Worm (Caenorhabditis elegans) whole organism, late embryonic: ENCODE results near the gene F42E11.3.
A peak's percentile ranks its signal among the peaks of the same experiment; 100 is the strongest.

Experiments
- C38D4.7 ChIP-seq: fragments of 200-800 bp; sonication (Bioruptor generic); optimal IDR thresholded peaks from 2 replicates; lab custom pipeline; 2018; ENCODE audit warnings: mild to moderate bottlenecking, missing genetic modification characterization, moderate library complexity, missing compliant biosample characterization
- F13H6.1 ChIP-seq: sonication (generic microtip); optimal IDR thresholded peaks from 2 replicates; lab custom pipeline; 2016; ENCODE audit warnings: missing genetic modification characterization, missing compliant biosample characterization
- Y22D7AL.16 ChIP-seq: sonication (generic microtip); optimal IDR thresholded peaks from 2 replicates; lab custom pipeline; 2016; ENCODE audit warnings: missing genetic modification characterization, missing compliant biosample characterization
- ceh-14 ChIP-seq: sonication (generic microtip); optimal IDR thresholded peaks from 2 replicates; lab custom pipeline; 2016; ENCODE audit warnings: missing genotype, missing genetic modification characterization, missing compliant biosample characterization
- ceh-2 ChIP-seq: sonication (generic microtip); optimal IDR thresholded peaks from 2 replicates; lab custom pipeline; 2016; ENCODE audit warnings: missing genotype, missing genetic modification characterization, missing compliant biosample characterization
- ceh-22 ChIP-seq: sonication (generic microtip); optimal IDR thresholded peaks from 2 replicates; lab custom pipeline; 2017; ENCODE audit warnings: missing biosample characterization, missing genetic modification characterization
- ceh-24 ChIP-seq: sonication (generic microtip); optimal IDR thresholded peaks from 2 replicates; lab custom pipeline; 2016; ENCODE audit warnings: mild to moderate bottlenecking, missing genetic modification characterization, missing compliant biosample characterization
- ceh-34 ChIP-seq: sonication (generic microtip); optimal IDR thresholded peaks from 2 replicates; lab custom pipeline; 2016; ENCODE audit warnings: mild to moderate bottlenecking, missing genetic modification characterization, missing compliant biosample characterization
- ceh-48 ChIP-seq: sonication (generic microtip); optimal IDR thresholded peaks from 2 replicates; lab custom pipeline; 2016; ENCODE audit warnings: missing genetic modification characterization, inconsistent platforms, missing compliant biosample characterization
- ceh-6 ChIP-seq: fragments of 200-800 bp; sonication (Bioruptor generic); optimal IDR thresholded peaks from 2 replicates; lab custom pipeline; 2018; ENCODE audit warnings: mild to moderate bottlenecking, missing genetic modification characterization, missing compliant biosample characterization
- dmd-4 ChIP-seq: sonication (generic microtip); optimal IDR thresholded peaks from 2 replicates; lab custom pipeline; 2016; ENCODE audit warnings: borderline replicate concordance, missing genetic modification characterization, missing compliant biosample characterization
- dve-1 ChIP-seq: sonication (generic microtip); optimal IDR thresholded peaks from 2 replicates; lab custom pipeline; 2017; ENCODE audit warnings: antibody characterized with exemption, mild to moderate bottlenecking, missing genetic modification characterization, missing compliant biosample characterization
- eyg-1 ChIP-seq: sonication (generic microtip); optimal IDR thresholded peaks from 2 replicates; lab custom pipeline; 2016; ENCODE audit warnings: missing genotype, missing genetic modification characterization, missing compliant biosample characterization
- fkh-6 ChIP-seq: sonication (generic microtip); optimal IDR thresholded peaks from 2 replicates; lab custom pipeline; 2016; ENCODE audit warnings: missing genetic modification characterization, missing compliant biosample characterization
- gmeb-2 ChIP-seq: sonication (generic microtip); optimal IDR thresholded peaks from 2 replicates; lab custom pipeline; 2016; ENCODE audit warnings: missing genetic modification characterization, inconsistent platforms, missing compliant biosample characterization
- hlh-13 ChIP-seq: fragments of 200-800 bp; sonication (Bioruptor generic); optimal IDR thresholded peaks from 2 replicates; lab custom pipeline; 2018; ENCODE audit warnings: mild to moderate bottlenecking, missing genetic modification characterization, missing compliant biosample characterization
- hlh-15 ChIP-seq: sonication (generic microtip); optimal IDR thresholded peaks from 2 replicates; lab custom pipeline; 2016; ENCODE audit warnings: missing genetic modification characterization, missing compliant biosample characterization
- nfya-1 ChIP-seq: sonication (generic microtip); optimal IDR thresholded peaks from 2 replicates; lab custom pipeline; 2017; ENCODE audit warnings: missing genetic modification characterization, mild to moderate bottlenecking, missing compliant biosample characterization, antibody characterized with exemption, moderate library complexity
- nhr-11 ChIP-seq: fragments of 150-350 bp; optimal IDR thresholded peaks from 2 replicates; lab custom pipeline; 2014; ENCODE audit warnings: missing biosample characterization, missing genetic modification characterization
- pat-9 ChIP-seq: fragments of 200-800 bp; sonication (Bioruptor generic); optimal IDR thresholded peaks from 2 replicates; lab custom pipeline; 2018; ENCODE audit warnings: mild to moderate bottlenecking, missing genetic modification characterization, moderate library complexity, missing compliant biosample characterization
- pqm-1 ChIP-seq: sonication (generic microtip); optimal IDR thresholded peaks from 2 replicates; lab custom pipeline; 2016; ENCODE audit warnings: missing genetic modification characterization, missing compliant biosample characterization
- sox-2 ChIP-seq: fragments of 200-800 bp; sonication (Bioruptor generic); IDR thresholded peaks from 2 replicates; pipeline ENCODE4 v1.3.6; 2022; ENCODE audit warnings: missing genetic modification reagents, missing genetic modification characterization, missing compliant biosample characterization
- tbx-7 ChIP-seq: sonication (generic microtip); optimal IDR thresholded peaks from 2 replicates; lab custom pipeline; 2016; ENCODE audit warnings: missing genotype, missing genetic modification characterization, missing compliant biosample characterization
- ttx-3 ChIP-seq: sonication (generic microtip); optimal IDR thresholded peaks from 2 replicates; lab custom pipeline; 2016; ENCODE audit warnings: missing genetic modification reagents, missing genetic modification characterization, missing compliant biosample characterization
- unc-3 ChIP-seq, 2 experiments: fragments of 200-800 bp in 1 of 2; sonication (Bioruptor generic) in 1 of 2; sonication (generic microtip) in 1 of 2; conservative IDR thresholded peaks in 1 of 2; optimal IDR thresholded peaks in 1 of 2; 2 replicates each; pipeline versions ENCODE4 v1.3.6 to Lab custom; 2016 to 2022; ENCODE audit warnings: missing compliant biosample characterization in 2 of 2, missing genetic modification characterization in 2 of 2, missing genetic modification reagents in 1 of 2
- unc-42 ChIP-seq: sonication (generic microtip); optimal IDR thresholded peaks from 2 replicates; lab custom pipeline; 2016; ENCODE audit warnings: missing genotype, missing genetic modification characterization, missing compliant biosample characterization
- zip-5 ChIP-seq: sonication (generic microtip); optimal IDR thresholded peaks from 2 replicates; lab custom pipeline; 2016; ENCODE audit warnings: missing genetic modification characterization, missing compliant biosample characterization

The F42E11.3 gene

ce11 chrX:11329424-11329823 lies 46.0 kb downstream of the F42E11.3 start, which contains the start of gene npr-9:
npr-9 (plus strand) TSS chrX:11329724.
- TF ChIP-seq eyg-1 (no peak), ceh-48 (tag; lab: Kevin White, UChicago) (no peak), ceh-34 (tag; lab: Kevin White, UChicago) (no peak), dve-1 (no peak), tbx-7 (tag; lab: Kevin White, UChicago) (no peak), ceh-2 (no peak), C38D4.7 (no peak), ceh-24 (no peak), ceh-22 (tag; lab: Kevin White, UChicago) (no peak), hlh-15 (no peak), zip-5 (no peak)

DNA sequence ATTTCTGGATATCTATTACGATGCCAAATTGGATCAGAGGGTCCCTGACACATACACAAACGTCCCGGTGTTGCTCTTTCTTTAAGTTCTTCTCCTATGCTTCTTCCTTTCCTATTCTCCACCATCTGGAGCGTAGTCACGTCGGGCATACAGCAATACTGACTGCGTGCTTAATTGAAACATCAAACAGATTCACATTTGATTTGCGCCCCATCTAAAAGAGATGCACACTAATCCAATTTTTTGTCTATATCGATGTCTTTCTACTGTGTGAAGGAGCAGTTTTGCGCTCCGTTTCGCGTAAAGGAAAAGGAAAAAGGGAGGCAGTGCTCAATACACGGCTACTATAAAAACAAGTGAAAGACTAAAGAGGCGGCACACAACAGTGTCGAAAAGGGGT lies 46.7 kb downstream of the F42E11.3 start:
- TF ChIP-seq ceh-14 (tag; lab: Kevin White, UChicago) (no peak), hlh-13 (no peak), C38D4.7 (no peak), unc-3 (GFP tag; conservative IDR thresholded peaks at IDR 0.05; lab: Robert Waterston, UW) (no peak), unc-3 (tag; optimal IDR thresholded peaks at IDR 0.05; lab: Kevin White, UChicago) (no peak), unc-42 (peak; percentile 87), ceh-6 (GFP tag; lab: Kevin White, UChicago) (no peak), pqm-1 (tag; lab: Kevin White, UChicago) (no peak)

DNA sequence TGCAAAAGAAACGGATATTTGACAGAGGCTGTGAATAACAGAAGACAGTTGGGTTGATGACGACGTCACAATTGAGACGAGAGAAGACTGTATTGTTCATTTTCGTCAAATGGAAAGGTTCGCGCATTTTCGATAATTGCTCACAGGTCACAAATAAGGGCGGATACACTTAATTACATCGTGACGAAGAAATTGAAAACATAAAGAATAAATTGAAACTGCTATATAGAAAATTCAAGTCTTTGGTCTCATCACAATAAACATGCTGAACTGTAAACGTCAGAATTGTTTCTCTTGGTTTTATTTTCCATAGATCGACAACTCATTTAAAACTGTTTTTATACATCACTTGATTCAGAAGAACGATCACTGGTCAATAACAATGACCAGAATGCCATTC lies 48.6 kb downstream of the F42E11.3 start, which contains the start of gene ZK455.5:
ZK455.5 (minus strand) TSS at position 101 of the 400 bp plus-strand sequence.
- no peak for TF ChIP-seq ceh-6 (GFP tag; lab: Kevin White, UChicago)
- TF ChIP-seq Y22D7AL.16: no peak
- no peak for TF ChIP-seq nfya-1 (tag; lab: Kevin White, UChicago)
- TF ChIP-seq fkh-6 (tag; lab: Kevin White, UChicago): no peak
- TF ChIP-seq ttx-3 (tag; lab: Kevin White, UChicago): no peak
- no peak for TF ChIP-seq gmeb-2 (tag; lab: Kevin White, UChicago)
- TF ChIP-seq F13H6.1 (tag; lab: Kevin White, UChicago): no peak
- TF ChIP-seq sox-2 (GFP tag; lab: Robert Waterston, UW): no peak
- TF ChIP-seq pat-9 (tag; lab: Kevin White, UChicago): no peak
- no peak for TF ChIP-seq dmd-4 (tag; lab: Kevin White, UChicago)
- TF ChIP-seq zip-5: no peak
- no peak for TF ChIP-seq nhr-11 (tag; lab: Kevin White, UChicago)
